Worm (Caenorhabditis elegans) whole organism, early embryonic: ENCODE data around the gene srx-22.

Experiments used
- F13C5.2 ChIP-seq: sonication (generic microtip); optimal IDR thresholded peaks from 2 replicates; lab custom pipeline; 2017; ENCODE audit warnings: mild to moderate bottlenecking, missing genetic modification characterization, inconsistent platforms, missing compliant biosample characterization
- aly-1 ChIP-seq: sonication (generic microtip); optimal IDR thresholded peaks from 2 replicates; lab custom pipeline; 2016; ENCODE audit warnings: missing genetic modification characterization, missing compliant biosample characterization
- ama-1 ChIP-seq: fragments of 150-350 bp; optimal IDR thresholded peaks from 2 replicates; lab custom pipeline; 2014
- ets-7 ChIP-seq: sonication (generic microtip); optimal IDR thresholded peaks from 2 replicates; lab custom pipeline; 2016; ENCODE audit warnings: missing genotype, missing genetic modification characterization, missing compliant biosample characterization
- flt-1 ChIP-seq: fragments of 200-800 bp; sonication (Bioruptor generic); IDR thresholded peaks from 2 replicates; pipeline ENCODE4 v1.3.6; 2022; ENCODE audit warnings: missing genetic modification characterization, missing compliant biosample characterization
- hmg-4 ChIP-seq: fragments of 200-800 bp; sonication (Bioruptor generic); optimal IDR thresholded peaks from 2 replicates; lab custom pipeline; 2018; ENCODE audit warnings: mild to moderate bottlenecking, missing genetic modification characterization, missing compliant biosample characterization
- hnd-1 ChIP-seq: sonication (generic microtip); optimal IDR thresholded peaks from 2 replicates; lab custom pipeline; 2016; ENCODE audit warnings: missing genetic modification characterization, missing compliant biosample characterization
- scrt-1 ChIP-seq: fragments of 200-800 bp; sonication (Bioruptor generic); IDR thresholded peaks from 2 replicates; pipeline ENCODE4 v1.3.6; 2022; ENCODE audit warnings: missing genetic modification characterization, missing compliant biosample characterization
- sea-1 ChIP-seq: fragments of 200-800 bp; sonication (Bioruptor generic); conservative IDR thresholded peaks from 2 replicates; pipeline ENCODE4 v1.3.6; 2022; ENCODE audit warnings: missing genetic modification characterization, missing compliant biosample characterization
- tbx-11 ChIP-seq: fragments of 200-800 bp; sonication (Bioruptor generic); IDR thresholded peaks from 2 replicates; pipeline ENCODE4 v1.3.6; 2022; ENCODE audit warnings: missing genetic modification characterization, missing compliant biosample characterization
- tbx-37 ChIP-seq: fragments of 200-800 bp; sonication (Bioruptor generic); conservative IDR thresholded peaks from 2 replicates; pipeline ENCODE4 v1.3.6; 2022; ENCODE audit warnings: missing genetic modification reagents, missing genetic modification characterization, missing compliant biosample characterization
- tra-4 ChIP-seq: sonication (generic microtip); optimal IDR thresholded peaks from 2 replicates; lab custom pipeline; 2017; ENCODE audit warnings: missing genetic modification characterization, missing compliant biosample characterization

DNA sequence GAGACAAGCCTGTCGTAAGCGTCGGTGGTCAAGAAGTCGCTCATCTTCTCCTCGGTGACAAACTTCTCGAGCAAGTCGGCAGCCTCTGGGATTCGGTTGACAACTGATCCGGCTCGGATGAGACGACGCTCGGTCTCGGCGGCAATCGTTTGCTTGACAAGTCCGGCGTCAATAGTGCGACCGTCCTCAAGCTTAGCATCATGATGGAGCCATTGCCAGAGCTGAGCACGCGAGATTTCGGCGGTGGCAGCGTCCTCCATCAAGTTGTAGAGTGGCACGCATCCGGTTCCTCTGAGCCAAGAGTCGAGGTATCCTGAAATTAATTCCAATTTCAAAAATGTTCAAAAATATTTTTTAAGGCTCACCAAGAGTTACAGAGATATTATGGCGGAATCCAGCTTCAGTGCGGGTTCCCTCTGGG, 44.7 kb downstream of the srx-22 start:
- TF ChIP-seq tra-4 (tag; lab: Kevin White, UChicago) (no peak), flt-1 (GFP tag; lab: Robert Waterston, UW) (no peak), tbx-37 (GFP tag; lab: Robert Waterston, UW) (no peak), ama-1 (lab: Kevin White, UChicago) (no peak), hmg-4 (no peak), hnd-1 (tag; lab: Kevin White, UChicago) (no peak), tbx-11 (no peak), F13C5.2 (no peak), ets-7 (tag; lab: Kevin White, UChicago) (no peak), aly-1 (tag; lab: Kevin White, UChicago) (no peak), scrt-1 (no peak), sea-1 (GFP tag; lab: Robert Waterston, UW) (no peak)
